Fruit fly (Drosophila melanogaster): ENCODE results near the gene rgn.

The rgn gene

DNA sequence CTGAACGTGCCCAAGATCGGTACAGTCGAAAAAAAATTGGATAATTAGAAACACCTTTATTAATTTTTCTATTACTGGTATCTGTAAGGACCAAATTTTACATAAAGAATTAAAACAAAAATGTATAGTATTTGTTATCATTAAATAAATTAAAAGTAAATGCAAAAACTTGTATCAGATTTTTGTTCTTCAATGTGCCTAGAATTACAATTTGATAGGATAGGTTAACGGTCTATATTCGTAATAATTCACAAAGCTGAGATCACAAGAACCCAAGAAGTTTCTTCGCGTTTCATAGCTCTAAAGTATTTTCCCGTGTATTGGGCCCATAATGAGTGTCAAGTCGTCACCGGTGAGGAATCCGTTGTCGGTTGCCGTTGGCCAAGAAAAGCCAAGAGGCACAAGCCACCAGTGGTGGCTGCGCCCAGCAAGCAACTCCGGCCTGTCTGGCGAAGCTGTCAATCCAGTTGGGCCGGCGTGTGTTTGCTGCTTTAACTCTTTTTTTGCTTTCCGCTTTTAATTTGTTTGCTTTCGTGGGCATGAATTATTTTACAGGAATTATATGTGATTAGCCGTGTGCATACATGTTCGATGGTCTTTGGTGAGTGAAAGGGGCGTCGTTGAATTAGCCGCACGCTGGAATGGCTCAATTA is 35.7 kb downstream of the rgn start (continued):
- TF ChIP-seq Lpt (GFP tag; optimal IDR thresholded peaks at IDR 0.05) (peak; percentile 50), Eip75B (GFP tag; optimal IDR thresholded peaks at IDR 0.05) (peak; percentile 68), Ets21C (GFP tag; optimal IDR thresholded peaks at IDR 0.05) (peak; percentile 8), Hr38 (GFP tag; optimal IDR thresholded peaks at IDR 0.05) (no peak), ss (GFP tag; optimal IDR thresholded peaks at IDR 0.05) (peak; percentile 64 to 79), CG6792 (GFP tag; optimal IDR thresholded peaks at IDR 0.05) (peak; percentile 72), salr (GFP tag; optimal IDR thresholded peaks at IDR 0.05) (peak in 1 of 2 experiments; percentile 71), CG31627 (GFP tag; optimal IDR thresholded peaks at IDR 0.05) (peak; percentile 36), Eip93F (GFP tag; optimal IDR thresholded peaks at IDR 0.05) (no peak), Met (GFP tag; optimal IDR thresholded peaks at IDR 0.05) (no peak), fd85E (GFP tag; optimal IDR thresholded peaks at IDR 0.05) (no peak), CG9139 (GFP tag; optimal IDR thresholded peaks at IDR 0.05) (peak; percentile 56), CG7368 (GFP tag; optimal IDR thresholded peaks at IDR 0.05) (peak; percentile 58), Gug (GFP tag; IDR thresholded peaks at IDR 0.05) (peak; percentile 48; the same call in 1 of the 2 replicates), dac (GFP tag; optimal IDR thresholded peaks at IDR 0.05) (peak; percentile 33), pdm3 (GFP tag; optimal IDR thresholded peaks at IDR 0.05) (peak; percentile 73), eg (GFP tag; IDR thresholded peaks at IDR 0.05) (0 out of 3 replicates have a peak, but pooled peaks have one; percentile 30), vri (GFP tag; optimal IDR thresholded peaks at IDR 0.05) (no peak), fd59A (GFP tag; optimal IDR thresholded peaks at IDR 0.05) (peak; percentile 68), Smox (GFP tag; optimal IDR thresholded peaks at IDR 0.05) (peak; percentile 69)

DNA sequence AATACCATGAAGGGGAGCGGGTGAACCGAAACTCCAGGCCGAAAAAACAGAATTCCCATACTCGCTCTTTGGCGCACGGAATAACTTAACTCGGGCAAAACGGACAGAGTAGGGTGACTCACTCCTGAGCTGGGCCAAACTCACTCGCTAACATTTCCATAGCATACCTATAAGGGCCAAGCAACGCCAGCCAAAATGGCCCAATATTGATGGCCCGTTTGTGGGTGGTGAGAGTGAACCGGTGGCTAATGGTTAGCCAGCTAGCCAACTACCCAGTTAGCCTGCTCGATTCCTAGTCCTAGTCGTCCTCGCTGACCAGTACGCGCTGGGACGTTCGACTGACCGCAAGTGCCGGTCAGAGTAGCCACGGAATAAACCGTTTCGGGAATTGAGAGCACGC is 45.2 kb downstream of the rgn start, which contains the start of gene CG33288:
CG33288 (plus strand) TSS at position 301 of the 400 bp plus-strand sequence.
- no peak for TF ChIP-seq CG31627 (GFP tag; optimal IDR thresholded peaks at IDR 0.05)
- TF ChIP-seq acj6 (GFP tag; optimal IDR thresholded peaks at IDR 0.05): no peak
- TF ChIP-seq Eip78C (GFP tag): no peak
- no peak for TF ChIP-seq CG8119 (GFP tag; IDR thresholded peaks at IDR 0.05)
- no peak for TF ChIP-seq Sox102F (GFP tag; optimal IDR thresholded peaks at IDR 0.05)
- TF ChIP-seq Blimp-1 (GFP tag; optimal IDR thresholded peaks at IDR 0.05): no peak
- no peak for TF ChIP-seq topi (GFP tag; optimal IDR thresholded peaks at IDR 0.05)
- no peak for TF ChIP-seq CG1621 (tag; optimal IDR thresholded peaks at IDR 0.05)
- TF ChIP-seq CG8319 (GFP tag; optimal IDR thresholded peaks at IDR 0.05): no peak
- no peak for TF ChIP-seq Ets21C (GFP tag; optimal IDR thresholded peaks at IDR 0.05)
- no peak for TF ChIP-seq Hr39 (GFP tag; optimal IDR thresholded peaks at IDR 0.05)

DNA sequence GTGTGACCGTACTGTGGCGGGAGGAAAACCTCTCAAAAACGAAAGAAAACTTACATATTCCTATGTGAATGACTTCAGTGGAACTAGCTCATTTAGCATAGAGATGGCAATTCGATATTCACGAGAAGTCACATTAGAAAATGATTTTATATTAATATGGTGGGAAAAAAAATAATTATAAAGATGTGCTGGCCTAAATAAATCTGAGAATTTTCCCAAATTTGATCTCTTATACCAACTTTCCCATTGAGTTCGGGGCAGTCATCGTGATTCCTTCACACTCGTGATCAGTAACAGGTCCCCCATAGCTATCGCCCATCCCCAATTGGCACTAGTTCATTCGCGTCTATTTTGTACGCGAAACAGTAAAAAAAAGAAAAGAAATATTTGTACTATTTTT is 50.8 kb downstream of the rgn start, which contains the start of the genes barc and Aef1:
barc (minus strand) TSS at position 37 of the 400 bp plus-strand sequence.
Aef1 (plus strand) TSS at position 325 of the 400 bp plus-strand sequence.
- TF ChIP-seq pdm3 (GFP tag; optimal IDR thresholded peaks at IDR 0.05) (peak; percentile 88), Ets96B (tag; optimal IDR thresholded peaks at IDR 0.05) (no peak), fkh (GFP tag; optimal IDR thresholded peaks at IDR 0.05) (no peak), spab (GFP tag; optimal IDR thresholded peaks at IDR 0.05) (peak; percentile 12), CG32006 (GFP tag; optimal IDR thresholded peaks at IDR 0.05) (peak; percentile 85), acj6 (GFP tag; optimal IDR thresholded peaks at IDR 0.05) (peak; percentile 90), OdsH (GFP tag; optimal IDR thresholded peaks at IDR 0.05) (peak; percentile 90), CG6808 (GFP tag; optimal IDR thresholded peaks at IDR 0.05) (peak; percentile 55), Sox102F (GFP tag; optimal IDR thresholded peaks at IDR 0.05) (no peak), fd85E (GFP tag; optimal IDR thresholded peaks at IDR 0.05) (peak; percentile 12), Ets21C (GFP tag; optimal IDR thresholded peaks at IDR 0.05) (peak; percentile 87), CG11762 (GFP tag; optimal IDR thresholded peaks at IDR 0.05; ENCODE audit: insufficient read depth) (peak; percentile 74), Lpt (GFP tag; optimal IDR thresholded peaks at IDR 0.05) (peak; percentile 74), Hr39 (GFP tag; optimal IDR thresholded peaks at IDR 0.05) (peak; percentile 94), CG8119 (GFP tag; IDR thresholded peaks at IDR 0.05) (no peak; the same call in 2 of the 3 replicates), dsx (GFP tag; optimal IDR thresholded peaks at IDR 0.05; ENCODE audit: poor library complexity, severe bottlenecking) (no peak), achi (GFP tag; optimal IDR thresholded peaks at IDR 0.05) (peak; percentile 83), ss (GFP tag; optimal IDR thresholded peaks at IDR 0.05) (no peak), dac (GFP tag; optimal IDR thresholded peaks at IDR 0.05) (peak; percentile 81), esn (GFP tag; optimal IDR thresholded peaks at IDR 0.05) (peak; percentile 88), CG11294 (GFP tag; IDR thresholded peaks at IDR 0.05) (0 out of 2 replicates have a peak, but pooled peaks have one; percentile 77), CG11902 (GFP tag; optimal IDR thresholded peaks at IDR 0.05) (peak; percentile 88), CG6163 (GFP tag; IDR thresholded peaks at IDR 0.05) (peak; percentile 76), Blimp-1 (GFP tag; optimal IDR thresholded peaks at IDR 0.05) (peak; percentile 39), CG4318 (GFP tag; optimal IDR thresholded peaks at IDR 0.05) (peak; percentile 74), topi (GFP tag; optimal IDR thresholded peaks at IDR 0.05) (peak; percentile 85), CG10669 (GFP tag; optimal IDR thresholded peaks at IDR 0.05) (no peak), CG3919 (GFP tag; optimal IDR thresholded peaks at IDR 0.05) (peak; percentile 79)

Data from whole organism, prepupa.